Fruit fly (Drosophila melanogaster): Measurements from ENCODE around the gene Svil.

Gene Svil

DNA sequence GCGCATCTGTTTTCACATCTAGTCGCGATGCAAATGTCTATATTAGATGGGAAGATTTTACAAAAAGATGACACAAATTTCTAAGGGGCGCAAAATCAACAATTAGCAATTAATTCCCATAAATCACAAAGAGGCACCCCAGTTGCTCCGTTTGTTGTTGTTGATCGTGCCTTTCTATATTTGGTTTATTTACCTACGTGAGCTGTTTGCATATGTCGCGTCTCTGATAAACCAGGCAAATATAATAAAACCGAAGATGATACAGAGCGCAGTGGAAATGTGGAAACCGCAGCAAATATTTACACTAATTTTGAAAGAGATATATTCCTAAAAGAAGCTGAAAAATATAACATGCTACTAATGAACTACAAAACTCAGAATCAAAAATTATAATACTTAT, 112.0 kb downstream of the Svil start:
- TF ChIP-seq foxo (GFP tag; optimal IDR thresholded peaks at IDR 0.05), result peak in 1 of 2 experiments; percentile 46
- TF ChIP-seq h (GFP tag; optimal IDR thresholded peaks at IDR 0.05), result peak; percentile 61
- TF ChIP-seq Hr83 (GFP tag; optimal IDR thresholded peaks at IDR 0.05; ENCODE audit: poor library complexity, severe bottlenecking), result peak; percentile 72
- peak; percentile 41 for TF ChIP-seq Hnf4 (GFP tag; optimal IDR thresholded peaks at IDR 0.05)
- TF ChIP-seq dmrt93B (GFP tag; optimal IDR thresholded peaks at IDR 0.05), result peak; percentile 10
- TF ChIP-seq ey (GFP tag; optimal IDR thresholded peaks at IDR 0.05), result peak; percentile 14
- peak; percentile 27 for TF ChIP-seq CG9705 (GFP tag; optimal IDR thresholded peaks at IDR 0.05)
- no peak for TF ChIP-seq Rel (GFP tag; optimal IDR thresholded peaks at IDR 0.05)
- TF ChIP-seq Rel (tag; optimal IDR thresholded peaks at IDR 0.05), result no peak
- no peak for TF ChIP-seq Mio (GFP tag; optimal IDR thresholded peaks at IDR 0.05)
- no peak for TF ChIP-seq Hr78 (GFP tag; optimal IDR thresholded peaks at IDR 0.05)
- TF ChIP-seq rgr (GFP tag; optimal IDR thresholded peaks at IDR 0.05), result peak; percentile 11
- TF ChIP-seq Myc (optimal IDR thresholded peaks at IDR 0.05), result no peak
- TF ChIP-seq Sp1 (GFP tag; optimal IDR thresholded peaks at IDR 0.05), result peak; percentile 15
- peak; percentile 6 for TF ChIP-seq OdsH (GFP tag; optimal IDR thresholded peaks at IDR 0.05)
- peak; percentile 7 for TF ChIP-seq sv (GFP tag; optimal IDR thresholded peaks at IDR 0.05)
- TF ChIP-seq HLH106 (tag; optimal IDR thresholded peaks at IDR 0.05), result peak; percentile 12
- TF ChIP-seq woc (GFP tag; optimal IDR thresholded peaks at IDR 0.05), result peak; percentile 4
- TF ChIP-seq CG32264 (GFP tag; optimal IDR thresholded peaks at IDR 0.05), result peak; percentile 16
- TF ChIP-seq pan (optimal IDR thresholded peaks at IDR 0.05), result no peak
- TF ChIP-seq psq (GFP tag; optimal IDR thresholded peaks at IDR 0.05), result no peak

DNA sequence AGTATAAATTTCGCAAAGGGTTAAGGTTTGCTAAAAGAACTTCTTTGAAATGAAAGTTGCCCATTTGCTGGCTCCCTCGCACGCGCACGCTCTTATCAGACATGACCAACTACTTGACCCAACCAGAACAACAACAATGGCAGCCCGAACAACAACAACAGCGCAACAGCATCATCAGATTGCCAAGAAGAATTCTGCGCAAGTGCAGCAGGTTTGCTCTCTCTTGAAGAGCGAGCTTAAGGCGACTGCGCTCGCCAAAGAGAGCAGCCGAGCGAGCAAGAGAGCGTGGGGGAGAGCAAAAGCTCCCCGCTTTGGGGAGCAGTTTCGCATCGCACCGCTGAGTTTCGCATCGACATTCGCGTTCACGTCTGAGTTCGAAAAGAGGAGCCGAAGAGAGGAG, 112.4 kb downstream of the Svil start:
- TF ChIP-seq HLH106 (tag; optimal IDR thresholded peaks at IDR 0.05), result no peak
- peak; percentile 79 for TF ChIP-seq sage (GFP tag; optimal IDR thresholded peaks at IDR 0.05)
- no peak for TF ChIP-seq Hnf4 (GFP tag; optimal IDR thresholded peaks at IDR 0.05)
- TF ChIP-seq Vsx2 (GFP tag; optimal IDR thresholded peaks at IDR 0.05; ENCODE audit: partially characterized antibody), result peak; percentile 95
- no peak for TF ChIP-seq lola (GFP tag; optimal IDR thresholded peaks at IDR 0.05)
- TF ChIP-seq N (GFP tag; optimal IDR thresholded peaks at IDR 0.05), result no peak
- TF ChIP-seq Hr83 (GFP tag; optimal IDR thresholded peaks at IDR 0.05; ENCODE audit: poor library complexity, severe bottlenecking), result peak; percentile 30
- TF ChIP-seq foxo (GFP tag; optimal IDR thresholded peaks at IDR 0.05), result peak; percentile 17 to 58
- no peak for TF ChIP-seq Sp1 (GFP tag; optimal IDR thresholded peaks at IDR 0.05)
- no peak for TF ChIP-seq Hr78 (GFP tag; optimal IDR thresholded peaks at IDR 0.05)
- TF ChIP-seq br (GFP tag; optimal IDR thresholded peaks at IDR 0.05), result no peak
- TF ChIP-seq ey (GFP tag; optimal IDR thresholded peaks at IDR 0.05), result no peak
- TF ChIP-seq CrebA (GFP tag; optimal IDR thresholded peaks at IDR 0.05; ENCODE audit: borderline replicate concordance), result peak; percentile 13
- TF ChIP-seq Dif (GFP tag; optimal IDR thresholded peaks at IDR 0.05; ENCODE audit: partially characterized antibody), result peak; percentile 98
- no peak for TF ChIP-seq dmrt93B (GFP tag; optimal IDR thresholded peaks at IDR 0.05)
- TF ChIP-seq Mio (GFP tag; optimal IDR thresholded peaks at IDR 0.05), result no peak
- peak; percentile 93 to 96 for TF ChIP-seq dl (GFP tag; optimal IDR thresholded peaks at IDR 0.05; ENCODE audit: insufficient read depth in 1 of 2, partially characterized antibody in 2 of 2)

DNA sequence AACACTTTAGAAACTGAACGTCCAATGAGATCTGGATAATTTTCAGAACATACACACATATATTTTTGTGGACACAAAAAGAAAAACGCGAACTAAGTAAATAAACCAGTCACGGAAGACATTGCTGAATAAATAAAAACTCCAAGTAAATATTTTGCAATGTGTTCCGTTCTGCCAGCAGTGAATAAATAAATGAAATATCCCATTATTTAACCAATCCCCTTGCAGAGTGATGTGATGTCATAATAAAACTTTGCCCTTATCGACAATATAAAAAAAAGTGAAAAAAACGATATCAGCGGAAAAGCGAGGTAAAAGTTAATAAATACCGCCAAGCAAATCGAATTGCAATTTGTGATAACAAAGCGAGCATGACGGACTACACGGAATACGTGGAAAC, 113.3 kb downstream of the Svil start:
- TF ChIP-seq ey (GFP tag; optimal IDR thresholded peaks at IDR 0.05) (no peak), CG9705 (GFP tag; optimal IDR thresholded peaks at IDR 0.05) (peak; percentile 31), Sp1 (GFP tag; optimal IDR thresholded peaks at IDR 0.05) (peak; percentile 6), Dfd (GFP tag; optimal IDR thresholded peaks at IDR 0.05) (no peak), Dif (GFP tag; optimal IDR thresholded peaks at IDR 0.05; ENCODE audit: partially characterized antibody) (no peak), sage (GFP tag; optimal IDR thresholded peaks at IDR 0.05) (no peak), h (GFP tag; optimal IDR thresholded peaks at IDR 0.05) (peak; percentile 29), HLH106 (tag; optimal IDR thresholded peaks at IDR 0.05) (no peak), Abd-B (GFP tag; optimal IDR thresholded peaks at IDR 0.05) (no peak), Vsx2 (GFP tag; optimal IDR thresholded peaks at IDR 0.05; ENCODE audit: partially characterized antibody) (no peak)

DNA sequence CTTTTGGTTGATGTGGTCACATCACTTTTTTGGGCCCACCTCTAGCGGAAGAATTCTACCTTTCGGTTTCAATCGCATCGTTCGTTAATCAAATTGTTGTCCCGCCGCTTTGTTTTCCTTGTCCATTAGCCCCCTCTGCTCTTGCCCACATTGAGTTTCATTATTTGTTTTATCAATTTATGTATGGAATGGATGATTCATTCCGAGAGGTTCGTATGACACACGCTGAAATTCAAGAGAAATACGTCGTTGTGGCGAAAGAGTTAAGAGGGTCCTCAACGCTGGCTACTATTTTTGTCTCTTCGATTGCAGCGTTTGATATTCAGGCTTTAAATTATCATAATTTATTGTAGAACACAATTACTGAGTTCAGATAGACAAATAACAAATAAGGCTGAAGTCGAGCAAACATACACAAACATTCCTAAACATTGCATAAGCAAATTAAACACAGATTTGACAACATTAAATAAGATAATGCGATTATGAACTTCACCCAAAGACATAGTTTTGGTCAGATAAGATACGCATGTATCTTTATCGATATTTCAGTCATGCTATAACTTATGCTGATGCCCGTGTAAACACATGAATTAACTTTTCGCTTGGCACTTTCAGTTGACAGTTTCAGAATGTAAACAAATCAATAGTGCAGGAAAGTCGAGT, 116.2 kb downstream of the Svil start:
- no peak for TF ChIP-seq Vsx2 (GFP tag; optimal IDR thresholded peaks at IDR 0.05; ENCODE audit: partially characterized antibody)
- no peak for TF ChIP-seq Hr78 (GFP tag; optimal IDR thresholded peaks at IDR 0.05)
- no peak for TF ChIP-seq Myc (optimal IDR thresholded peaks at IDR 0.05)
- TF ChIP-seq brk (GFP tag; optimal IDR thresholded peaks at IDR 0.05), result no peak
- TF ChIP-seq foxo (GFP tag; optimal IDR thresholded peaks at IDR 0.05), result no peak
- no peak for TF ChIP-seq N (GFP tag; optimal IDR thresholded peaks at IDR 0.05)
- TF ChIP-seq jim (GFP tag; optimal IDR thresholded peaks at IDR 0.05), result no peak
- no peak for TF ChIP-seq Rel (GFP tag; optimal IDR thresholded peaks at IDR 0.05)
- TF ChIP-seq Rel (tag; optimal IDR thresholded peaks at IDR 0.05), result peak; percentile 2
- no peak for TF ChIP-seq Sp1 (GFP tag; optimal IDR thresholded peaks at IDR 0.05)
- TF ChIP-seq Hnf4 (GFP tag; optimal IDR thresholded peaks at IDR 0.05), result peak; percentile 13
- no peak for TF ChIP-seq pan (optimal IDR thresholded peaks at IDR 0.05)
- no peak for TF ChIP-seq woc (GFP tag; optimal IDR thresholded peaks at IDR 0.05)
- TF ChIP-seq CrebA (GFP tag; optimal IDR thresholded peaks at IDR 0.05; ENCODE audit: borderline replicate concordance), result no peak
- TF ChIP-seq br (GFP tag; optimal IDR thresholded peaks at IDR 0.05), result peak; percentile 9
- no peak for TF ChIP-seq lola (GFP tag; optimal IDR thresholded peaks at IDR 0.05)
- no peak for TF ChIP-seq usp (GFP tag; optimal IDR thresholded peaks at IDR 0.05)
- no peak for TF ChIP-seq CG32264 (GFP tag; optimal IDR thresholded peaks at IDR 0.05)
- no peak for TF ChIP-seq OdsH (GFP tag; optimal IDR thresholded peaks at IDR 0.05)
- TF ChIP-seq Hr83 (GFP tag; optimal IDR thresholded peaks at IDR 0.05; ENCODE audit: poor library complexity, severe bottlenecking), result no peak
- no peak for TF ChIP-seq sage (GFP tag; optimal IDR thresholded peaks at IDR 0.05)
- TF ChIP-seq Abd-B (GFP tag; optimal IDR thresholded peaks at IDR 0.05), result no peak
- no peak for TF ChIP-seq rgr (GFP tag; optimal IDR thresholded peaks at IDR 0.05)
- no peak for TF ChIP-seq Dif (GFP tag; optimal IDR thresholded peaks at IDR 0.05; ENCODE audit: partially characterized antibody)
- peak; percentile 71 for TF ChIP-seq Jra (GFP tag; optimal IDR thresholded peaks at IDR 0.05)
- no peak for TF ChIP-seq sv (GFP tag; optimal IDR thresholded peaks at IDR 0.05)
- no peak for TF ChIP-seq dmrt93B (GFP tag; optimal IDR thresholded peaks at IDR 0.05)
- no peak for TF ChIP-seq CG9705 (GFP tag; optimal IDR thresholded peaks at IDR 0.05)
- no peak for TF ChIP-seq h (GFP tag; optimal IDR thresholded peaks at IDR 0.05)
- TF ChIP-seq psq (GFP tag; optimal IDR thresholded peaks at IDR 0.05), result peak; percentile 9
- TF ChIP-seq Dfd (GFP tag; optimal IDR thresholded peaks at IDR 0.05), result no peak
- TF ChIP-seq GATAd (GFP tag; optimal IDR thresholded peaks at IDR 0.05), result no peak
